Fruit fly (Drosophila melanogaster) whole organism, embryonic: ENCODE data around the gene c12.2.
A peak's percentile ranks its signal among the peaks of the same experiment; 100 is the strongest.

ENCODE experiments used
- Aef1 ChIP-seq: fragments of 200-800 bp; sonication (Bioruptor generic); IDR thresholded peaks from 3 replicates; pipeline ENCODE4 v1.3.6; 2022; ENCODE audit warnings: missing biosample characterization, missing genetic modification characterization
- CG10267 ChIP-seq: fragments of 200-800 bp; sonication (Bioruptor generic); optimal IDR thresholded peaks from 2 replicates; lab custom pipeline; 2018; ENCODE audit warnings: missing biosample characterization, mild to moderate bottlenecking, missing genetic modification characterization, moderate library complexity
- CG11085 ChIP-seq: fragments of 200-800 bp; sonication (Bioruptor generic); IDR thresholded peaks from 2 replicates; pipeline ENCODE4 v1.3.6; 2022; ENCODE audit warnings: missing biosample characterization, missing genetic modification characterization
- CG12236 ChIP-seq: fragments of 200-800 bp; sonication (Bioruptor generic); optimal IDR thresholded peaks from 2 replicates; lab custom pipeline; 2016; ENCODE audit warnings: missing biosample characterization, missing genetic modification characterization
- CG13424 ChIP-seq: fragments of 200-800 bp; sonication (Bioruptor generic); optimal IDR thresholded peaks from 2 replicates; lab custom pipeline; 2019; ENCODE audit warnings: missing biosample characterization, mild to moderate bottlenecking, missing genetic modification characterization, moderate library complexity
- CG13775 ChIP-seq: fragments of 200-800 bp; sonication (Bioruptor generic); optimal IDR thresholded peaks from 3 replicates; lab custom pipeline; 2017; ENCODE audit warnings: missing biosample characterization, mild to moderate bottlenecking, missing genetic modification characterization
- CG1603 ChIP-seq: fragments of 200-800 bp; sonication (Bioruptor generic); optimal IDR thresholded peaks from 2 replicates; lab custom pipeline; 2019; ENCODE audit warnings: missing biosample characterization, mild to moderate bottlenecking, missing genetic modification characterization, moderate library complexity
- CG17829 ChIP-seq: fragments of 200-800 bp; optimal IDR thresholded peaks from 2 replicates; lab custom pipeline; 2019; ENCODE audit warnings: missing biosample characterization, mild to moderate bottlenecking, missing genetic modification characterization, moderate library complexity
- CG2678 ChIP-seq: fragments of 200-800 bp; sonication (Bioruptor generic); optimal IDR thresholded peaks from 3 replicates; lab custom pipeline; 2019; ENCODE audit warnings: missing biosample characterization, mild to moderate bottlenecking, missing genetic modification characterization, moderate library complexity
- CG2889 ChIP-seq: fragments of 200-800 bp; sonication (Bioruptor generic); IDR thresholded peaks from 3 replicates; pipeline ENCODE4 v1.3.6; 2022; ENCODE audit warnings: missing biosample characterization, missing genetic modification characterization
- CG34422 ChIP-seq: fragments of 200-800 bp; sonication (Bioruptor generic); IDR thresholded peaks from 3 replicates; pipeline ENCODE4 v1.3.6; 2022; ENCODE audit warnings: missing biosample characterization, missing genetic modification characterization
- CG4404 ChIP-seq: fragments of 200-800 bp; sonication (Bioruptor generic); IDR thresholded peaks from 2 replicates; pipeline ENCODE4 v1.3.6; 2022; ENCODE audit warnings: missing biosample characterization, missing genetic modification characterization
- CG5180 ChIP-seq: fragments of 200-800 bp; sonication (Bioruptor generic); optimal IDR thresholded peaks from 3 replicates; lab custom pipeline; 2017; ENCODE audit warnings: missing biosample characterization, missing genetic modification characterization, mild to moderate bottlenecking, moderate library complexity, missing genetic modification reagents
- CG6683 ChIP-seq: fragments of 200-800 bp; sonication (Bioruptor generic); optimal IDR thresholded peaks from 2 replicates; lab custom pipeline; 2017; ENCODE audit warnings: missing biosample characterization, mild to moderate bottlenecking, missing genetic modification characterization, missing genetic modification reagents
- CG6689 ChIP-seq: fragments of 200-800 bp; sonication (Bioruptor generic); IDR thresholded peaks from 2 replicates; pipeline ENCODE4 v1.3.6; 2022; ENCODE audit warnings: missing biosample characterization, missing genetic modification characterization
- CG6765 ChIP-seq: fragments of 200-800 bp; sonication (Bioruptor generic); optimal IDR thresholded peaks from 3 replicates; lab custom pipeline; 2017; ENCODE audit warnings: missing biosample characterization, mild to moderate bottlenecking, missing genetic modification characterization
- CG9876 ChIP-seq: fragments of 200-800 bp; sonication (Bioruptor generic); optimal IDR thresholded peaks from 2 replicates; lab custom pipeline; 2016; ENCODE audit warnings: missing biosample characterization, missing genetic modification characterization
- Chrac-16 ChIP-seq: fragments of 200-800 bp; sonication (Bioruptor generic); optimal IDR thresholded peaks from 3 replicates; lab custom pipeline; 2016; ENCODE audit warnings: missing biosample characterization, missing genetic modification characterization
- D19A ChIP-seq: fragments of 200-800 bp; optimal IDR thresholded peaks from 3 replicates; lab custom pipeline; 2019; ENCODE audit warnings: missing biosample characterization, mild to moderate bottlenecking, missing genetic modification characterization, moderate library complexity
- E2f1 ChIP-seq: fragments of 200-800 bp; sonication (Bioruptor generic); IDR thresholded peaks from 2 replicates; pipeline ENCODE4 v1.3.6; 2022; ENCODE audit warnings: missing biosample characterization, missing genetic modification characterization
- Eip74EF ChIP-seq, 2 experiments: fragments of 200-800 bp in 1 of 2; fragments of >200 bp in 1 of 2; sonication (Bioruptor generic) in 1 of 2; optimal IDR thresholded peaks; 2 replicates each; lab custom pipeline; 2017 to 2019; ENCODE audit warnings: missing biosample characterization in 2 of 2, missing genetic modification characterization in 2 of 2, mild to moderate bottlenecking in 1 of 2, moderate library complexity in 1 of 2
- Fer1 ChIP-seq: fragments of 200-800 bp; sonication (Bioruptor generic); optimal IDR thresholded peaks from 2 replicates; lab custom pipeline; 2017; ENCODE audit warnings: missing biosample characterization, mild to moderate bottlenecking, missing genetic modification characterization
- GATAe ChIP-seq: fragments of 200-800 bp; sonication (Bioruptor generic); conservative IDR thresholded peaks from 2 replicates; pipeline ENCODE4 v1.3.6; 2022; ENCODE audit warnings: missing biosample characterization, missing genetic modification characterization
- Hey ChIP-seq: fragments of 200-800 bp; sonication (Bioruptor generic); optimal IDR thresholded peaks from 3 replicates; lab custom pipeline; 2018; ENCODE audit warnings: missing biosample characterization, mild to moderate bottlenecking, missing genetic modification characterization
- Hmx ChIP-seq: fragments of 200-800 bp; sonication (Bioruptor generic); optimal IDR thresholded peaks from 2 replicates; lab custom pipeline; 2016; ENCODE audit warnings: missing biosample characterization, missing genetic modification characterization
- Hr51 ChIP-seq, 2 experiments: fragments of 200-800 bp; sonication (Bioruptor generic); optimal IDR thresholded peaks; 2 replicates in 1 of 2; 3 replicates in 1 of 2; lab custom pipeline; 2016 to 2018; ENCODE audit warnings: missing biosample characterization in 2 of 2, missing genetic modification characterization in 2 of 2, mild to moderate bottlenecking in 1 of 2, moderate library complexity in 1 of 2
- MESR4 ChIP-seq: fragments of 200-800 bp; sonication (Bioruptor generic); optimal IDR thresholded peaks from 2 replicates; lab custom pipeline; 2018; ENCODE audit warnings: missing biosample characterization, mild to moderate bottlenecking, missing genetic modification characterization, moderate library complexity
- Mes4 ChIP-seq: fragments of 200-800 bp; sonication (Bioruptor generic); optimal IDR thresholded peaks from 2 replicates; lab custom pipeline; 2016; ENCODE audit warnings: missing biosample characterization, missing genetic modification characterization
- Nf-YB ChIP-seq: fragments of 200-800 bp; sonication (Bioruptor generic); optimal IDR thresholded peaks from 3 replicates; lab custom pipeline; 2019; ENCODE audit warnings: missing biosample characterization, mild to moderate bottlenecking, missing genetic modification characterization, moderate library complexity
- Oli ChIP-seq: fragments of 200-800 bp; sonication (Bioruptor generic); optimal IDR thresholded peaks from 2 replicates; lab custom pipeline; 2018; ENCODE audit warnings: missing biosample characterization, mild to moderate bottlenecking, missing genetic modification characterization, moderate library complexity
- Opbp ChIP-seq: fragments of 200-800 bp; sonication (Bioruptor generic); IDR thresholded peaks from 3 replicates; pipeline ENCODE4 v1.3.6; 2022; ENCODE audit warnings: missing biosample characterization, missing genetic modification characterization; ENCODE audit not compliant: partially characterized antibody
- Rx ChIP-seq: fragments of 200-800 bp; sonication (Bioruptor generic); IDR thresholded peaks from 2 replicates; pipeline ENCODE4 v1.3.6; 2022; ENCODE audit warnings: missing biosample characterization, missing genetic modification characterization
- Spps ChIP-seq: fragments of 200-800 bp; sonication (Bioruptor generic); optimal IDR thresholded peaks from 2 replicates; lab custom pipeline; 2018; ENCODE audit warnings: missing biosample characterization, mild to moderate bottlenecking, missing genetic modification characterization
- Sry-β ChIP-seq: fragments of 200-800 bp; sonication (Bioruptor generic); optimal IDR thresholded peaks from 2 replicates; lab custom pipeline; 2018; ENCODE audit warnings: missing biosample characterization, mild to moderate bottlenecking, missing genetic modification characterization, moderate library complexity
- Usf ChIP-seq: fragments of 200-800 bp; sonication (Bioruptor generic); optimal IDR thresholded peaks from 2 replicates; lab custom pipeline; 2017; ENCODE audit warnings: missing genotype, missing biosample characterization, missing genetic modification characterization
- al ChIP-seq: fragments of 200-800 bp; sonication (Bioruptor generic); IDR thresholded peaks from 2 replicates; pipeline ENCODE4 v1.3.6; 2022; ENCODE audit warnings: missing biosample characterization, missing genetic modification characterization
- aop ChIP-seq: fragments of 200-800 bp; sonication (Bioruptor generic); IDR thresholded peaks from 2 replicates; pipeline ENCODE4 v1.3.6; 2022; ENCODE audit warnings: missing biosample characterization, missing genetic modification characterization
- chm ChIP-seq: fragments of 200-800 bp; sonication (Bioruptor generic); IDR thresholded peaks from 2 replicates; pipeline ENCODE4 v1.3.6; 2022; ENCODE audit warnings: missing biosample characterization, missing genetic modification characterization
- ci ChIP-seq: fragments of 200-800 bp; sonication (Bioruptor generic); IDR thresholded peaks from 3 replicates; pipeline ENCODE4 v1.3.6; 2022; ENCODE audit warnings: missing biosample characterization, missing genetic modification characterization
- dmrt99B ChIP-seq: fragments of 200-800 bp; sonication (Bioruptor generic); optimal IDR thresholded peaks from 2 replicates; lab custom pipeline; 2018; ENCODE audit warnings: missing biosample characterization, mild to moderate bottlenecking, missing genetic modification characterization, moderate library complexity
- dysf ChIP-seq: fragments of 200-800 bp; sonication (Bioruptor generic); IDR thresholded peaks from 3 replicates; pipeline ENCODE4 v1.3.6; 2022; ENCODE audit warnings: missing biosample characterization, missing genetic modification characterization
- ems ChIP-seq: fragments of 200-800 bp; sonication (Bioruptor generic); optimal IDR thresholded peaks from 3 replicates; lab custom pipeline; 2016; ENCODE audit warnings: missing biosample characterization, missing genetic modification characterization
- gcm ChIP-seq: fragments of 200-800 bp; sonication (Bioruptor generic); optimal IDR thresholded peaks from 2 replicates; lab custom pipeline; 2019; ENCODE audit warnings: missing biosample characterization, mild to moderate bottlenecking, missing genetic modification characterization, moderate library complexity
- jigr1 ChIP-seq: fragments of 200-800 bp; sonication (Bioruptor generic); IDR thresholded peaks from 3 replicates; pipeline ENCODE4 v1.3.6; 2022; ENCODE audit warnings: missing biosample characterization, missing genetic modification characterization
- pan ChIP-seq, 4 experiments: fragments of >200 bp in 3 of 4; fragments of 200-800 bp in 1 of 4; sonication (Bioruptor generic) in 1 of 4; optimal IDR thresholded peaks in 3 of 4; IDR thresholded peaks in 1 of 4; 2 replicates each; pipeline versions ENCODE4 v1.3.6 to Lab custom; 2017 to 2022; ENCODE audit warnings: missing biosample characterization in 2 of 4, missing genetic modification characterization in 2 of 4, mixed read lengths in 1 of 4
- phol ChIP-seq: fragments of 200-800 bp; sonication (Bioruptor generic); optimal IDR thresholded peaks from 3 replicates; lab custom pipeline; 2018; ENCODE audit warnings: missing biosample characterization, mild to moderate bottlenecking, missing genetic modification characterization, moderate library complexity
- sna ChIP-seq: fragments of 200-800 bp; sonication (Bioruptor generic); IDR thresholded peaks from 2 replicates; pipeline ENCODE4 v1.3.6; 2022; ENCODE audit warnings: missing biosample characterization, missing genetic modification characterization; ENCODE audit not compliant: partially characterized antibody
- ssp ChIP-seq: fragments of 200-800 bp; sonication (Bioruptor generic); IDR thresholded peaks from 2 replicates; pipeline ENCODE4 v1.3.6; 2022; ENCODE audit warnings: missing biosample characterization, missing genetic modification characterization
- zen2 ChIP-seq: fragments of 200-800 bp; sonication (Bioruptor generic); IDR thresholded peaks from 3 replicates; pipeline ENCODE4 v1.3.6; 2022; ENCODE audit warnings: missing biosample characterization, missing genetic modification characterization; ENCODE audit not compliant: partially characterized antibody
- zfh2 ChIP-seq: fragments of 200-800 bp; sonication (Bioruptor generic); optimal IDR thresholded peaks from 2 replicates; lab custom pipeline; 2016; ENCODE audit warnings: missing biosample characterization, missing genetic modification characterization

Gene c12.2

DNA sequence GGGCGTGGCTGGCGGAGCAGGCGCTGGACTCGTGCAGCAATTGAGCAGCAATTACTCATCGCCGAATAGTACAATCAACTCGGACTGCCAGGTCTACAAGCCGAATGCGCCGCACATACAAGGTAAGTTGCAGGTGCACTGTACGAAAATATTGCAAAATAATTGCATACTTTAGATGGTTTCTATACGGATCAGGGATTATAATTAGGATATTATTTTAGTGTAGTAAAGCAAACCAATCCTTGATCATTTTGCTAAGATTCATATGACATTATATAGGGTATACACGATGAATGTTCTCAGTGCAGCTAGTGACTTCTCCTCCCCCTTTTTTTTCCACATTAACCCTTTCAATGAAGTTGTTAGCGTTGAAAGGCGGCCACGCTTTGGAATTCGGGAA is 23.6 kb upstream of the c12.2 start (continued):
- TF ChIP-seq pan (optimal IDR thresholded peaks at IDR 0.05; lab: Kevin White, UChicago) (no peak), pan (GFP tag; optimal IDR thresholded peaks at IDR 0.05 in 1 of 2, IDR thresholded peaks at IDR 0.05 in 1 of 2) (peak in 1 of 2 experiments; percentile 37), Aef1 (GFP tag; lab: Robert Waterston, UW) (no peak), E2f1 (GFP tag; lab: Robert Waterston, UW) (peak; percentile 29; the same call in 1 of the 2 replicates), Hr51 (GFP tag; optimal IDR thresholded peaks at IDR 0.05; lab: Kevin White, UChicago) (no peak), CG4404 (0 out of 2 replicates have a peak, but pooled peaks have one; percentile 23), Mes4 (GFP tag; lab: Kevin White, UChicago) (no peak), CG6683 (GFP tag; lab: Kevin White, UChicago) (no peak), Rx (GFP tag; lab: Robert Waterston, UW) (no peak), GATAe (no peak), Opbp (GFP tag; lab: Robert Waterston, UW) (no peak), al (no peak), phol (tag; lab: Kevin White, UChicago) (peak; percentile 33), ci (GFP tag; lab: Robert Waterston, UW) (peak; percentile 57; the same call in 1 of the 3 replicates), dysf (GFP tag; lab: Robert Waterston, UW) (peak; percentile 46; the same call in 1 of the 3 replicates), CG2889 (GFP tag; lab: Robert Waterston, UW) (no peak), ems (GFP tag; lab: Kevin White, UChicago) (no peak), dmrt99B (tag; lab: Kevin White, UChicago) (peak; percentile 17), Oli (tag; lab: Kevin White, UChicago) (peak; percentile 36), Sry-β (no peak), zfh2 (GFP tag; lab: Kevin White, UChicago) (no peak), CG6765 (GFP tag; lab: Kevin White, UChicago) (no peak), Hey (tag; lab: Kevin White, UChicago) (no peak), chm (no peak), sna (GFP tag; lab: Robert Waterston, UW) (no peak), Usf (GFP tag; lab: Kevin White, UChicago) (no peak), aop (GFP tag; lab: Robert Waterston, UW) (no peak), CG9876 (no peak), Chrac-16 (GFP tag; lab: Kevin White, UChicago) (peak; percentile 6), CG34422 (GFP tag; lab: Robert Waterston, UW) (0 out of 3 replicates have a peak, but pooled peaks have one; percentile 25), Spps (peak; percentile 3), CG1603 (tag; lab: Kevin White, UChicago) (peak; percentile 71), Fer1 (no peak), Hmx (GFP tag; lab: Kevin White, UChicago) (no peak), CG17829 (tag; lab: Kevin White, UChicago) (peak; percentile 15), CG13424 (tag; lab: Kevin White, UChicago) (no peak), jigr1 (GFP tag; lab: Robert Waterston, UW) (no peak), ssp (GFP tag; lab: Robert Waterston, UW) (0 out of 2 replicates have a peak, but pooled peaks have one; percentile 23), D19A (tag; lab: Kevin White, UChicago) (peak; percentile 11), CG10267 (peak; percentile 16), zen2 (GFP tag; lab: Robert Waterston, UW) (no peak), MESR4 (GFP tag; lab: Kevin White, UChicago) (no peak), CG2678 (tag; lab: Kevin White, UChicago) (no peak), Nf-YB (GFP tag; lab: Kevin White, UChicago) (no peak), CG6689 (GFP tag; lab: Robert Waterston, UW) (peak; percentile 44; the same call in 1 of the 2 replicates), gcm (no peak), CG12236 (GFP tag; lab: Kevin White, UChicago) (no peak), CG5180 (no peak), CG11085 (no peak), CG13775 (GFP tag; lab: Kevin White, UChicago) (peak; percentile 1), Eip74EF (GFP tag; optimal IDR thresholded peaks at IDR 0.05; lab: Kevin White, UChicago) (no peak)
